ENCODE assay signal across 4 worm cellular contexts in the genomic region with DNA sequence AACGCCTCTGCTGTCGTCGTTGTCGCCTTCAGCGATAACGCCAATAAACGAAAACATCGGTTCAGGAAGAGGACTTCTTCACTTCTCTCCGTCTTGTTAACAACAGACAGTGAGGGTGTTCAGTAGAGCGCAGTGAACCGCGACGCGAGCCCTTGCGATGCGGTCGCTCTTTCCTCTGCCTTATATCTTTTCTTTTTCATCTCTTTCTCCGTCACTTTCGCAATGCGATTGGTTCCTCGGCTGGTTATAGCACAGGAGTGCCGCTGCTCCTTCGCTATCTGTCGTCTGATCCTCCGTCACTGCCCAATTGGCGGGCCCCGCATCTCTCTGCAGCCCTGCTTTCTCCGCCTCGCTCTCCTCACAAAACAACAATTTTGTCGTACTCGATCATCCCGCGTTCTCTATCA.
TF ChIP-seq lines count a peak whose summit lies in the region.

No protein-coding gene starts in this region.

TF ChIP-seq in whole organism, L2 larva, 48 proteins besides CTCF, POLR2A, EP300 and RAD21 (continues in another document):
- TF ChIP-seq mdl-1 (tag; optimal IDR thresholded peaks at IDR 0.05; lab: Kevin White, UChicago) (peak in 1 of 2 experiments; percentile 55), Y55F3AM.14 (GFP tag; optimal IDR thresholded peaks at IDR 0.05; lab: Kevin White, UChicago) (peak; percentile 43), lsy-2 (tag; optimal IDR thresholded peaks at IDR 0.05; lab: Kevin White, UChicago) (peak; percentile 38 to 78), unc-62 (GFP tag; optimal IDR thresholded peaks at IDR 0.05; lab: Kevin White, UChicago) (no peak), alr-1 (tag; optimal IDR thresholded peaks at IDR 0.05; lab: Kevin White, UChicago) (no peak), gmeb-1 (tag; optimal IDR thresholded peaks at IDR 0.05; lab: Kevin White, UChicago) (no peak), mbf-1 (tag; optimal IDR thresholded peaks at IDR 0.05; lab: Kevin White, UChicago) (no peak), ama-1 (optimal IDR thresholded peaks at IDR 0.05; lab: Kevin White, UChicago) (no peak), nhr-129 (tag; optimal IDR thresholded peaks at IDR 0.05; lab: Kevin White, UChicago) (peak; percentile 94), sem-4 (tag; optimal IDR thresholded peaks at IDR 0.05; lab: Kevin White, UChicago) (no peak), ZK546.5 (tag; optimal IDR thresholded peaks at IDR 0.05; lab: Kevin White, UChicago) (no peak), ceh-82 (tag; optimal IDR thresholded peaks at IDR 0.05; lab: Kevin White, UChicago) (no peak), elt-1 (tag; optimal IDR thresholded peaks at IDR 0.05; lab: Kevin White, UChicago) (no peak), nhr-12 (tag; optimal IDR thresholded peaks at IDR 0.05; lab: Kevin White, UChicago) (no peak), nhr-25 (tag; optimal IDR thresholded peaks at IDR 0.05; lab: Kevin White, UChicago) (peak; percentile 2), lin-39 (tag; optimal IDR thresholded peaks at IDR 0.05; lab: Kevin White, UChicago) (no peak), unc-39 (tag; optimal IDR thresholded peaks at IDR 0.05; lab: Kevin White, UChicago) (no peak), nhr-77 (tag; optimal IDR thresholded peaks at IDR 0.05; lab: Kevin White, UChicago) (no peak), skn-1 (tag; optimal IDR thresholded peaks at IDR 0.05; lab: Kevin White, UChicago) (no peak), nhr-237 (tag; optimal IDR thresholded peaks at IDR 0.05; lab: Kevin White, UChicago) (no peak), nhr-21 (tag; optimal IDR thresholded peaks at IDR 0.05; lab: Kevin White, UChicago) (no peak), mab-5 (tag; optimal IDR thresholded peaks at IDR 0.05; lab: Kevin White, UChicago) (peak; percentile 42), F13H6.1 (tag; optimal IDR thresholded peaks at IDR 0.05; lab: Kevin White, UChicago) (peak; percentile 78)

TF ChIP-seq in whole organism, L4 larva, 104 proteins besides CTCF, POLR2A, EP300 and RAD21 (continues in another document):
- peak; percentile 22 for TF ChIP-seq nhr-77 (tag; optimal IDR thresholded peaks at IDR 0.05; lab: Kevin White, UChicago)
- TF ChIP-seq Y48G9A.11 (GFP tag; IDR thresholded peaks at IDR 0.05; lab: Robert Waterston, UW): no peak
- TF ChIP-seq duxl-1 (tag; optimal IDR thresholded peaks at IDR 0.05; lab: Kevin White, UChicago; ENCODE audit: poor library complexity): no peak
- TF ChIP-seq rbr-2 (tag; optimal IDR thresholded peaks at IDR 0.05; lab: Kevin White, UChicago): peak; percentile 89
- TF ChIP-seq ceh-62 (tag; optimal IDR thresholded peaks at IDR 0.05; lab: Kevin White, UChicago): no peak
- TF ChIP-seq nhr-28 (tag; optimal IDR thresholded peaks at IDR 0.05; lab: Kevin White, UChicago): peak; percentile 32
- TF ChIP-seq zag-1 (tag; optimal IDR thresholded peaks at IDR 0.05; lab: Kevin White, UChicago): no peak
- no peak for TF ChIP-seq ZK546.5 (tag; optimal IDR thresholded peaks at IDR 0.05; lab: Kevin White, UChicago)
- TF ChIP-seq egl-27 (tag; optimal IDR thresholded peaks at IDR 0.05; lab: Kevin White, UChicago): no peak
- 0 out of 2 replicates have a peak, but pooled peaks have one; percentile 28 for TF ChIP-seq tra-1 (GFP tag; IDR thresholded peaks at IDR 0.05; lab: Robert Waterston, UW)
- no peak for TF ChIP-seq F49E8.2 (tag; optimal IDR thresholded peaks at IDR 0.05; lab: Kevin White, UChicago; ENCODE audit: borderline replicate concordance)
- no peak for TF ChIP-seq dmd-9 (GFP tag; IDR thresholded peaks at IDR 0.05; lab: Robert Waterston, UW)
- peak; percentile 29 to 54 for TF ChIP-seq mdl-1 (tag; optimal IDR thresholded peaks at IDR 0.05; lab: Kevin White, UChicago)
- TF ChIP-seq tag-97 (GFP tag; IDR thresholded peaks at IDR 0.05; lab: Robert Waterston, UW): no peak
- peak; percentile 73 for TF ChIP-seq nhr-11 (tag; optimal IDR thresholded peaks at IDR 0.05; lab: Kevin White, UChicago)
- TF ChIP-seq ama-1 (optimal IDR thresholded peaks at IDR 0.05; lab: Kevin White, UChicago): peak; percentile 67
- no peak for TF ChIP-seq mdt-29 (GFP tag; IDR thresholded peaks at IDR 0.05; lab: Robert Waterston, UW)
- 0 out of 2 replicates have a peak, but pooled peaks have one; percentile 46 for TF ChIP-seq madf-9 (GFP tag; conservative IDR thresholded peaks at IDR 0.05; lab: Robert Waterston, UW)
- peak; percentile 42 for TF ChIP-seq mxl-3 (GFP tag; optimal IDR thresholded peaks at IDR 0.05; lab: Kevin White, UChicago)
- TF ChIP-seq T20F7.1 (GFP tag; optimal IDR thresholded peaks at IDR 0.05; lab: Kevin White, UChicago): no peak
- peak; percentile 45 for TF ChIP-seq spr-1 (tag; optimal IDR thresholded peaks at IDR 0.05; lab: Kevin White, UChicago)
- peak; percentile 54; the same call in 1 of the 2 replicates for TF ChIP-seq ctbp-1 (GFP tag; IDR thresholded peaks at IDR 0.05; lab: Robert Waterston, UW)

TF ChIP-seq in whole organism, late embryonic, 69 proteins besides CTCF, POLR2A, EP300 and RAD21 (continues in another document):
- TF ChIP-seq elt-2 (tag; optimal IDR thresholded peaks at IDR 0.05; lab: Kevin White, UChicago) (peak; percentile 8), ceh-9 (tag; optimal IDR thresholded peaks at IDR 0.05; lab: Kevin White, UChicago) (no peak), Y22D7AL.16 (tag; optimal IDR thresholded peaks at IDR 0.05; lab: Kevin White, UChicago) (no peak), pax-1 (tag; optimal IDR thresholded peaks at IDR 0.05; lab: Kevin White, UChicago) (no peak), sox-4 (tag; optimal IDR thresholded peaks at IDR 0.05; lab: Kevin White, UChicago) (peak; percentile 5), pros-1 (tag; optimal IDR thresholded peaks at IDR 0.05; lab: Kevin White, UChicago) (no peak), K02D7.2 (tag; optimal IDR thresholded peaks at IDR 0.05; lab: Kevin White, UChicago) (no peak), hlh-15 (tag; optimal IDR thresholded peaks at IDR 0.05; lab: Kevin White, UChicago) (no peak), sox-2 (GFP tag; IDR thresholded peaks at IDR 0.05; lab: Robert Waterston, UW) (no peak), tbx-7 (tag; optimal IDR thresholded peaks at IDR 0.05; lab: Kevin White, UChicago) (no peak), C08G9.2 (tag; optimal IDR thresholded peaks at IDR 0.05; lab: Kevin White, UChicago) (peak; percentile 44), lin-11 (tag; optimal IDR thresholded peaks at IDR 0.05; lab: Kevin White, UChicago) (no peak), ceh-30 (tag; optimal IDR thresholded peaks at IDR 0.05; lab: Kevin White, UChicago) (no peak), dmd-4 (tag; optimal IDR thresholded peaks at IDR 0.05; lab: Kevin White, UChicago; ENCODE audit: borderline replicate concordance) (peak; percentile 47), nfya-1 (tag; optimal IDR thresholded peaks at IDR 0.05; lab: Kevin White, UChicago) (peak; percentile 98), tbx-2 (tag; optimal IDR thresholded peaks at IDR 0.05; lab: Kevin White, UChicago) (peak; percentile 89), fax-1 (tag; optimal IDR thresholded peaks at IDR 0.05; lab: Kevin White, UChicago) (peak; percentile 42), fkh-6 (tag; optimal IDR thresholded peaks at IDR 0.05; lab: Kevin White, UChicago) (no peak), nhr-232 (tag; optimal IDR thresholded peaks at IDR 0.05; lab: Kevin White, UChicago) (no peak), eyg-1 (tag; optimal IDR thresholded peaks at IDR 0.05; lab: Kevin White, UChicago) (peak; percentile 59), pag-3 (tag; optimal IDR thresholded peaks at IDR 0.05; lab: Kevin White, UChicago; ENCODE audit: borderline replicate concordance) (peak; percentile 57), ceh-45 (GFP tag; IDR thresholded peaks at IDR 0.05; lab: Robert Waterston, UW) (no peak), ceh-2 (tag; optimal IDR thresholded peaks at IDR 0.05; lab: Kevin White, UChicago) (no peak), rnt-1 (tag; optimal IDR thresholded peaks at IDR 0.05; lab: Kevin White, UChicago) (peak; percentile 84), ets-4 (tag; optimal IDR thresholded peaks at IDR 0.05; lab: Kevin White, UChicago) (peak; percentile 10)

TF ChIP-seq in whole organism, mixed stage, embryonic, 35 proteins besides CTCF, POLR2A, EP300 and RAD21:
- TF ChIP-seq ces-1 (GFP tag; optimal IDR thresholded peaks at IDR 0.05; lab: Kevin White, UChicago) (peak; percentile 69), sptf-1 (tag; optimal IDR thresholded peaks at IDR 0.05; lab: Kevin White, UChicago) (peak; percentile 19), bed-3 (GFP tag; optimal IDR thresholded peaks at IDR 0.05; lab: Kevin White, UChicago) (peak; percentile 0), snpc-4 (tag; optimal IDR thresholded peaks at IDR 0.05; lab: Kevin White, UChicago) (no peak), pha-4 (tag; optimal IDR thresholded peaks at IDR 0.05; lab: Kevin White, UChicago) (peak; percentile 75), lin-32 (GFP tag; optimal IDR thresholded peaks at IDR 0.05; lab: Kevin White, UChicago) (no peak), nhr-12 (tag; optimal IDR thresholded peaks at IDR 0.05; lab: Kevin White, UChicago) (no peak), ztf-11 (tag; optimal IDR thresholded peaks at IDR 0.05; lab: Kevin White, UChicago) (peak; percentile 37), drap-1 (GFP tag; optimal IDR thresholded peaks at IDR 0.05; lab: Kevin White, UChicago) (peak; percentile 35), lin-13 (tag; optimal IDR thresholded peaks at IDR 0.05; lab: Kevin White, UChicago) (peak; percentile 67), flh-1 (GFP tag; optimal IDR thresholded peaks at IDR 0.05; lab: Kevin White, UChicago) (no peak), nhr-237 (tag; optimal IDR thresholded peaks at IDR 0.05; lab: Kevin White, UChicago) (no peak), lsy-2 (tag; optimal IDR thresholded peaks at IDR 0.05; lab: Kevin White, UChicago) (peak; percentile 67), unc-62 (GFP tag; optimal IDR thresholded peaks at IDR 0.05; lab: Kevin White, UChicago) (peak; percentile 62), mep-1 (tag; optimal IDR thresholded peaks at IDR 0.05; lab: Kevin White, UChicago) (peak; percentile 54), mls-2 (tag; optimal IDR thresholded peaks at IDR 0.05; lab: Kevin White, UChicago) (peak; percentile 28), unc-39 (tag; optimal IDR thresholded peaks at IDR 0.05; lab: Kevin White, UChicago) (no peak), ham-2 (GFP tag; optimal IDR thresholded peaks at IDR 0.05; lab: Kevin White, UChicago) (peak; percentile 92), unc-120 (tag; optimal IDR thresholded peaks at IDR 0.05; lab: Kevin White, UChicago; ENCODE audit: poor library complexity, severe bottlenecking) (peak; percentile 87), cnd-1 (tag; optimal IDR thresholded peaks at IDR 0.05; lab: Kevin White, UChicago) (no peak), M03D4.4 (tag; optimal IDR thresholded peaks at IDR 0.05; lab: Kevin White, UChicago) (peak; percentile 59), ceh-39 (tag; optimal IDR thresholded peaks at IDR 0.05; lab: Kevin White, UChicago) (no peak), hlh-1 (tag; optimal IDR thresholded peaks at IDR 0.05; lab: Kevin White, UChicago) (peak; percentile 79)
